Fruit fly (Drosophila melanogaster): ENCODE results near the gene Act87E.

Gene Act87E

DNA sequence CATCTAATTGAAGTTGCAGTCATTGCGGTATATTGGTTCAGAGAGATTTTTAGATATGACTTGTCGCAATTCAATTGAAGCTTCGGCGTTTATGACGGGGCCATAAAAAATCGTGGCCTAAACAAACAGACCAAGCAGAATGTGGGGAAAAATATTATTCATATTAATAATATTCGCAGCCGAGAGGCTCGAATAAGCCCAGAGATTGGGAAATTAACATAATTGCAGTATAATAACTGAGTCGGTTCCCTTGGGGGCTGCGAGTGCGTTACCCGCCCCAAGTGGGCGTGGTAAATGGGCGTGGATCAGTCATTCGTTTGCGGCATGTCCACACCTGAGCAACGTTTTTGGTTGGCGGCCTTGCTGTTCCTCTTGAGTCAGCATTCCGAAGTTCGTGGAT lies 5.8 kb upstream of the Act87E start, which contains the start of gene Ir87a:
Ir87a (plus strand) TSS at position 301 of the 400 bp plus-strand sequence.
- TF ChIP-seq Mio (GFP tag; optimal IDR thresholded peaks at IDR 0.05) = no peak
- TF ChIP-seq Jra (GFP tag; optimal IDR thresholded peaks at IDR 0.05) = no peak
- no peak for TF ChIP-seq dsf (GFP tag; optimal IDR thresholded peaks at IDR 0.05; ENCODE audit: borderline replicate concordance)
- no peak for TF ChIP-seq usp (GFP tag; optimal IDR thresholded peaks at IDR 0.05)
- no peak for TF ChIP-seq tai (GFP tag; optimal IDR thresholded peaks at IDR 0.05)
- TF ChIP-seq rgr (GFP tag; optimal IDR thresholded peaks at IDR 0.05) = no peak
- no peak for TF ChIP-seq pan (optimal IDR thresholded peaks at IDR 0.05)

- TF ChIP-seq woc (GFP tag; optimal IDR thresholded peaks at IDR 0.05) = no peak
- TF ChIP-seq pan (optimal IDR thresholded peaks at IDR 0.05) = no peak
- no peak for TF ChIP-seq usp (GFP tag; optimal IDR thresholded peaks at IDR 0.05)
- TF ChIP-seq foxo (GFP tag; optimal IDR thresholded peaks at IDR 0.05) = no peak
- TF ChIP-seq Hr78 (GFP tag; optimal IDR thresholded peaks at IDR 0.05) = no peak
- TF ChIP-seq fru (GFP tag; optimal IDR thresholded peaks at IDR 0.05) = no peak
- TF ChIP-seq Sp1 (GFP tag; optimal IDR thresholded peaks at IDR 0.05) = no peak
- TF ChIP-seq Hnf4 (GFP tag; optimal IDR thresholded peaks at IDR 0.05) = no peak
- no peak for TF ChIP-seq OdsH (GFP tag; optimal IDR thresholded peaks at IDR 0.05)
- no peak for TF ChIP-seq Dfd (GFP tag; optimal IDR thresholded peaks at IDR 0.05)
- no peak for TF ChIP-seq rgr (GFP tag; optimal IDR thresholded peaks at IDR 0.05)
- TF ChIP-seq N (GFP tag; optimal IDR thresholded peaks at IDR 0.05) = no peak
- no peak for TF ChIP-seq dsf (GFP tag; optimal IDR thresholded peaks at IDR 0.05; ENCODE audit: borderline replicate concordance)
- no peak for TF ChIP-seq Hr83 (GFP tag; optimal IDR thresholded peaks at IDR 0.05; ENCODE audit: poor library complexity, severe bottlenecking)
- TF ChIP-seq GATAd (GFP tag; optimal IDR thresholded peaks at IDR 0.05) = no peak
- no peak for TF ChIP-seq sage (GFP tag; optimal IDR thresholded peaks at IDR 0.05)
- no peak for TF ChIP-seq psq (GFP tag; optimal IDR thresholded peaks at IDR 0.05)
- no peak for TF ChIP-seq Vsx2 (GFP tag; optimal IDR thresholded peaks at IDR 0.05; ENCODE audit: partially characterized antibody)
- TF ChIP-seq CG32264 (GFP tag; optimal IDR thresholded peaks at IDR 0.05) = no peak
Observed at dm6 chr3R:13422178-13422577, 3.6 kb upstream of the Act87E start.

DNA sequence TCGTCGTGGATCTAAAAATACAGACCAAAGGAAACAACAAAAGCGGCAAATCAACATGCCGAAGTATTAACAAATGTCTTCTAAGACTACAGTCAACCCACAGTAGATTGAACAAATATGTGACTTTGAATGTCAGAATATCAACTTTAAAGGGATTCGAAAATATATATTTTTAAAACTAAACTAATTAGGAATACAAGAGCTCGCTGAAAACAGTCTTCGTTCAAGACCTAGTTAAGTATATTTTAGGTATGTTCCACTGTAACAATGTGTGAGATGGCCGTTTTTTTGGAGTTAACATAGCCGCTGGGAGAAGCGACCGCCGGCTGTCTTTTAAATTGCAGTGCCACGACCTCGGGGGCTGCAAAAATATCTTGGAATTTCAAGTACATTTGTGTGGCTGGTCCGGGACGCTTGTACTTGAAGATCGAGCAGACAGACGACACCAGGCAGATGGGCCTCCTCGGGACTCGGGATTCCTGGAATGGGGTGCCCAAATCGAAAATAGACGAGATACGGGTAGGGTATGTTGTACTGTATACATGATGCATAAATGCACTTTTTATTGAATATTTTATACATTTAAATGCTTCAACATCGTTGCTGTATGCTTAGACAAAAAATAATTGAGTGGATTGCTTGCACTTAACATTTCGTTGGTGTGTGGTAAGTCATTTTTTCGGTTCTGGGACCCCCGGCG lies 2.7 kb downstream of the Act87E start:
- TF ChIP-seq Hnf4 (GFP tag; optimal IDR thresholded peaks at IDR 0.05) (peak; percentile 50), CG32264 (GFP tag; optimal IDR thresholded peaks at IDR 0.05) (no peak), ey (GFP tag; optimal IDR thresholded peaks at IDR 0.05) (peak; percentile 80), jim (GFP tag; optimal IDR thresholded peaks at IDR 0.05) (no peak), psq (GFP tag; optimal IDR thresholded peaks at IDR 0.05) (peak; percentile 50), tai (GFP tag; optimal IDR thresholded peaks at IDR 0.05) (no peak), Abd-B (GFP tag; optimal IDR thresholded peaks at IDR 0.05) (no peak), CG9705 (GFP tag; optimal IDR thresholded peaks at IDR 0.05) (no peak), OdsH (GFP tag; optimal IDR thresholded peaks at IDR 0.05) (peak; percentile 67), Dif (GFP tag; optimal IDR thresholded peaks at IDR 0.05; ENCODE audit: partially characterized antibody) (no peak), Myc (optimal IDR thresholded peaks at IDR 0.05) (no peak), Vsx2 (GFP tag; optimal IDR thresholded peaks at IDR 0.05; ENCODE audit: partially characterized antibody) (no peak), HLH106 (tag; optimal IDR thresholded peaks at IDR 0.05) (peak; percentile 45), dsf (GFP tag; optimal IDR thresholded peaks at IDR 0.05; ENCODE audit: borderline replicate concordance) (no peak), lola (GFP tag; optimal IDR thresholded peaks at IDR 0.05) (no peak), fru (GFP tag; optimal IDR thresholded peaks at IDR 0.05) (peak; percentile 67), Hr83 (GFP tag; optimal IDR thresholded peaks at IDR 0.05; ENCODE audit: poor library complexity, severe bottlenecking) (no peak), Jra (GFP tag; optimal IDR thresholded peaks at IDR 0.05) (no peak), Dfd (GFP tag; optimal IDR thresholded peaks at IDR 0.05) (no peak), h (GFP tag; optimal IDR thresholded peaks at IDR 0.05) (peak; percentile 76), pan (optimal IDR thresholded peaks at IDR 0.05) (no peak), usp (GFP tag; optimal IDR thresholded peaks at IDR 0.05) (no peak), woc (GFP tag; optimal IDR thresholded peaks at IDR 0.05) (peak; percentile 20), CrebA (GFP tag; optimal IDR thresholded peaks at IDR 0.05; ENCODE audit: borderline replicate concordance) (no peak), Rel (GFP tag; optimal IDR thresholded peaks at IDR 0.05) (no peak), Rel (tag; optimal IDR thresholded peaks at IDR 0.05) (no peak), Sp1 (GFP tag; optimal IDR thresholded peaks at IDR 0.05) (peak; percentile 15), foxo (GFP tag; optimal IDR thresholded peaks at IDR 0.05) (peak in 1 of 2 experiments; percentile 70), brk (GFP tag; optimal IDR thresholded peaks at IDR 0.05) (no peak), rgr (GFP tag; optimal IDR thresholded peaks at IDR 0.05) (peak; percentile 73), dmrt93B (GFP tag; optimal IDR thresholded peaks at IDR 0.05) (peak; percentile 38), sv (GFP tag; optimal IDR thresholded peaks at IDR 0.05) (peak; percentile 41), Mio (GFP tag; optimal IDR thresholded peaks at IDR 0.05) (no peak), br (GFP tag; optimal IDR thresholded peaks at IDR 0.05) (peak; percentile 62), N (GFP tag; optimal IDR thresholded peaks at IDR 0.05) (no peak), Hr78 (GFP tag; optimal IDR thresholded peaks at IDR 0.05) (no peak), GATAd (GFP tag; optimal IDR thresholded peaks at IDR 0.05) (no peak), dl (GFP tag; optimal IDR thresholded peaks at IDR 0.05; ENCODE audit: insufficient read depth in 1 of 2, partially characterized antibody in 2 of 2) (no peak), sage (GFP tag; optimal IDR thresholded peaks at IDR 0.05) (no peak)
